Worm (Caenorhabditis elegans): Measurements from ENCODE around the gene coq-8.

ce11 chrIII:4875663-4876062 is 12.4 kb downstream of the coq-8 start:
- TF ChIP-seq ref-1 (GFP tag; conservative IDR thresholded peaks at IDR 0.05) (no peak), tab-1 (GFP tag; IDR thresholded peaks at IDR 0.05) (no peak), cog-1 (tag; optimal IDR thresholded peaks at IDR 0.05) (no peak), flt-1 (GFP tag; IDR thresholded peaks at IDR 0.05) (no peak), med-1 (GFP tag; optimal IDR thresholded peaks at IDR 0.05; ENCODE audit: insufficient read depth) (no peak)
